Worm (Caenorhabditis elegans) whole organism, young adult: Measurements from ENCODE around the gene Y57A10A.31.

Source experiments
- B0261.1 ChIP-seq: sonication (generic microtip); optimal IDR thresholded peaks from 2 replicates; lab custom pipeline; 2016; ENCODE audit warnings: mild to moderate bottlenecking, missing genetic modification characterization, moderate library complexity, missing compliant biosample characterization
- F10E7.11 ChIP-seq: sonication (generic microtip); optimal IDR thresholded peaks from 2 replicates; lab custom pipeline; 2017; ENCODE audit warnings: mild to moderate bottlenecking, missing genetic modification characterization, moderate library complexity, missing compliant biosample characterization
- F22D6.2 ChIP-seq: sonication (generic microtip); optimal IDR thresholded peaks from 2 replicates; lab custom pipeline; 2016; ENCODE audit warnings: mild to moderate bottlenecking, missing genetic modification characterization, missing compliant biosample characterization
- F49E8.2 ChIP-seq: sonication (generic microtip); optimal IDR thresholded peaks from 3 replicates; lab custom pipeline; 2017; ENCODE audit warnings: missing genetic modification characterization, mild to moderate bottlenecking, missing compliant biosample characterization, antibody characterized with exemption, moderate library complexity; ENCODE audit not compliant: insufficient read depth
- K12H6.12 ChIP-seq: fragments of 200-800 bp; sonication (Bioruptor generic); optimal IDR thresholded peaks from 2 replicates; lab custom pipeline; 2018; ENCODE audit warnings: mild to moderate bottlenecking, missing genetic modification characterization, missing compliant biosample characterization
- Y53F4B.3 ChIP-seq: fragments of 200-800 bp; sonication (Bioruptor generic); IDR thresholded peaks from 2 replicates; pipeline ENCODE4 v1.3.6; 2022; ENCODE audit warnings: missing genetic modification reagents, missing genetic modification characterization, missing compliant biosample characterization
- Y79H2A.3 ChIP-seq: fragments of 200-800 bp; sonication (Bioruptor generic); conservative IDR thresholded peaks from 2 replicates; pipeline ENCODE4 v1.3.6; 2022; ENCODE audit warnings: missing genetic modification reagents, missing genetic modification characterization, missing compliant biosample characterization
- aptf-2 ChIP-seq: fragments of 200-800 bp; sonication (Bioruptor generic); conservative IDR thresholded peaks from 2 replicates; pipeline ENCODE4 v1.3.6; 2022; ENCODE audit warnings: missing genetic modification reagents, missing genetic modification characterization, missing compliant biosample characterization
- bed-2 ChIP-seq: fragments of 200-800 bp; sonication (Bioruptor generic); IDR thresholded peaks from 2 replicates; pipeline ENCODE4 v1.3.6; 2022; ENCODE audit warnings: missing genetic modification reagents, missing genetic modification characterization, missing compliant biosample characterization
- ceh-58 ChIP-seq: fragments of 200-800 bp; sonication (Bioruptor generic); IDR thresholded peaks from 2 replicates; pipeline ENCODE4 v1.3.6; 2022; ENCODE audit warnings: missing genetic modification characterization, missing compliant biosample characterization
- dpl-1 ChIP-seq: fragments of 150-350 bp; optimal IDR thresholded peaks from 2 replicates; lab custom pipeline; 2014; ENCODE audit warnings: missing biosample characterization, missing genetic modification reagents, missing genetic modification characterization
- egrh-3 ChIP-seq: fragments of 200-800 bp; sonication (Bioruptor generic); IDR thresholded peaks from 2 replicates; pipeline ENCODE4 v1.3.6; 2022; ENCODE audit warnings: missing genetic modification reagents, missing genetic modification characterization, missing compliant biosample characterization
- ets-4 ChIP-seq: fragments of 200-800 bp; sonication (Bioruptor generic); optimal IDR thresholded peaks from 2 replicates; lab custom pipeline; 2018; ENCODE audit warnings: mild to moderate bottlenecking, missing genetic modification characterization, missing compliant biosample characterization
- him-1 ChIP-seq: sonication (generic microtip); optimal IDR thresholded peaks from 2 replicates; lab custom pipeline; 2016; ENCODE audit warnings: missing genotype, missing genetic modification reagents, missing genetic modification characterization, missing compliant biosample characterization
- hlh-26 ChIP-seq: fragments of 200-800 bp; sonication (Bioruptor generic); conservative IDR thresholded peaks from 2 replicates; pipeline ENCODE4 v1.3.6; 2022; ENCODE audit warnings: missing genetic modification reagents, missing genetic modification characterization, missing compliant biosample characterization
- hmg-20 ChIP-seq: fragments of 200-800 bp; sonication (Bioruptor generic); IDR thresholded peaks from 2 replicates; pipeline ENCODE4 v1.3.6; 2022; ENCODE audit warnings: missing genetic modification reagents, missing genetic modification characterization, missing compliant biosample characterization
- let-607 ChIP-seq, 2 experiments: fragments of 200-800 bp in 1 of 2; sonication (Bioruptor generic) in 1 of 2; sonication (generic microtip) in 1 of 2; optimal IDR thresholded peaks; 2 replicates each; lab custom pipeline; 2016 to 2018; ENCODE audit warnings: mild to moderate bottlenecking in 2 of 2, missing compliant biosample characterization in 2 of 2, missing genetic modification characterization in 2 of 2, moderate library complexity in 2 of 2, missing genotype in 1 of 2
- lin-40 ChIP-seq: sonication (generic microtip); optimal IDR thresholded peaks from 2 replicates; lab custom pipeline; 2016; ENCODE audit warnings: missing genetic modification characterization, mild to moderate bottlenecking, missing compliant biosample characterization, missing genotype, missing genetic modification reagents
- lin-54 ChIP-seq: fragments of 200-800 bp; sonication (Bioruptor generic); optimal IDR thresholded peaks from 2 replicates; lab custom pipeline; 2018; ENCODE audit warnings: mild to moderate bottlenecking, missing genetic modification characterization, missing compliant biosample characterization
- lir-1 ChIP-seq: fragments of 200-800 bp; sonication (Bioruptor generic); conservative IDR thresholded peaks from 2 replicates; pipeline ENCODE4 v1.3.6; 2022; ENCODE audit warnings: missing genetic modification reagents, missing genetic modification characterization, missing compliant biosample characterization
- lsl-1 ChIP-seq: fragments of 200-800 bp; sonication (Bioruptor generic); optimal IDR thresholded peaks from 2 replicates; lab custom pipeline; 2018; ENCODE audit warnings: mild to moderate bottlenecking, missing genetic modification characterization, moderate library complexity, missing compliant biosample characterization
- lsy-27 ChIP-seq: sonication (generic microtip); optimal IDR thresholded peaks from 2 replicates; lab custom pipeline; 2017; ENCODE audit warnings: missing genetic modification characterization, mild to moderate bottlenecking, missing compliant biosample characterization, antibody characterized with exemption, missing genotype, borderline replicate concordance; ENCODE audit not compliant: insufficient read depth
- madf-8 ChIP-seq: fragments of 200-800 bp; sonication (Bioruptor generic); conservative IDR thresholded peaks from 2 replicates; pipeline ENCODE4 v1.3.6; 2022; ENCODE audit warnings: missing genetic modification reagents, missing genetic modification characterization, missing compliant biosample characterization
- mel-28 ChIP-seq: sonication (generic microtip); optimal IDR thresholded peaks from 2 replicates; lab custom pipeline; 2016; ENCODE audit warnings: borderline replicate concordance, mild to moderate bottlenecking, missing genetic modification characterization, missing compliant biosample characterization
- mxl-1 ChIP-seq: sonication (generic microtip); optimal IDR thresholded peaks from 2 replicates; lab custom pipeline; 2016; ENCODE audit warnings: missing genetic modification characterization, missing compliant biosample characterization
- nhr-27 ChIP-seq: fragments of 200-800 bp; sonication (Bioruptor generic); optimal IDR thresholded peaks from 2 replicates; lab custom pipeline; 2018; ENCODE audit warnings: mild to moderate bottlenecking, missing genetic modification characterization, moderate library complexity, missing compliant biosample characterization
- pbrm-1 ChIP-seq: fragments of 200-800 bp; sonication (Bioruptor generic); IDR thresholded peaks from 2 replicates; pipeline ENCODE4 v1.3.6; 2022; ENCODE audit warnings: missing genetic modification reagents, missing genetic modification characterization, missing compliant biosample characterization
- rec-8 ChIP-seq, 2 experiments: sonication (generic microtip); optimal IDR thresholded peaks; 2 replicates each; lab custom pipeline; 2016; ENCODE audit warnings: mild to moderate bottlenecking in 2 of 2, missing genetic modification characterization in 2 of 2, missing genetic modification reagents in 2 of 2, missing genotype in 2 of 2, missing biosample characterization in 1 of 2, missing compliant biosample characterization in 1 of 2, moderate library complexity in 1 of 2
- snpc-3.4 ChIP-seq: sonication (generic microtip); optimal IDR thresholded peaks from 2 replicates; lab custom pipeline; 2017; ENCODE audit warnings: missing genetic modification characterization, mild to moderate bottlenecking, missing compliant biosample characterization, antibody characterized with exemption, moderate library complexity, missing genotype, missing genetic modification reagents
- somi-1 ChIP-seq: fragments of 200-800 bp; sonication (Bioruptor generic); optimal IDR thresholded peaks from 2 replicates; lab custom pipeline; 2018; ENCODE audit warnings: mild to moderate bottlenecking, missing genetic modification characterization, missing compliant biosample characterization
- tbx-9 ChIP-seq: sonication (generic microtip); optimal IDR thresholded peaks from 2 replicates; lab custom pipeline; 2016; ENCODE audit warnings: borderline replicate concordance, missing genetic modification characterization, inconsistent platforms, missing compliant biosample characterization
- ztf-25 ChIP-seq: fragments of 200-800 bp; sonication (Bioruptor generic); IDR thresholded peaks from 2 replicates; pipeline ENCODE4 v1.3.6; 2022; ENCODE audit warnings: missing genetic modification reagents, missing genetic modification characterization, missing compliant biosample characterization

Gene Y57A10A.31

DNA sequence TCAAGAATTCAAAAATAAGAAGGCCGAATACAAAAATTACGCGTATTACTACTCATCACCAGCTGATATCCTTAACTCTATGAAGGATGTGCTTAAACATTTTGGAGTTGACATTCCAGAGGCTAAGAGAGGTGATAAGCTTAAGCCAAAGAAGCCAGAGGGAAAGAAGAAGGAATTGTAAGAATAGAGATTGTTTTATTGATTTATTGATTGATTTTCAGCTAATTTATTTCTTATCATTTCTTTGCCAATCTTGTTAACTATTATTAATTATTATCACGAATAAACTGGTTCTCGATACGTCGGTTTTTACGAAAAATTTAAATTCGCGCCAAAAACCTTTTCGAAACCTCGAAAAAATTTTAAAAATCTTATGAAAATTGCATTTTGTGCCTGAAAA lies 47.4 kb upstream of the Y57A10A.31 start:
- TF ChIP-seq madf-8 (GFP tag; lab: Robert Waterston, UW) (no peak), let-607 (tag; optimal IDR thresholded peaks at IDR 0.05; lab: Kevin White, UChicago) (no peak), B0261.1 (tag; lab: Kevin White, UChicago) (no peak), aptf-2 (GFP tag; lab: Robert Waterston, UW) (no peak), Y79H2A.3 (GFP tag; lab: Robert Waterston, UW) (no peak), mxl-1 (tag; lab: Kevin White, UChicago) (no peak)
- TF ChIP-seq, all 124 proteins: peak for 0

DNA sequence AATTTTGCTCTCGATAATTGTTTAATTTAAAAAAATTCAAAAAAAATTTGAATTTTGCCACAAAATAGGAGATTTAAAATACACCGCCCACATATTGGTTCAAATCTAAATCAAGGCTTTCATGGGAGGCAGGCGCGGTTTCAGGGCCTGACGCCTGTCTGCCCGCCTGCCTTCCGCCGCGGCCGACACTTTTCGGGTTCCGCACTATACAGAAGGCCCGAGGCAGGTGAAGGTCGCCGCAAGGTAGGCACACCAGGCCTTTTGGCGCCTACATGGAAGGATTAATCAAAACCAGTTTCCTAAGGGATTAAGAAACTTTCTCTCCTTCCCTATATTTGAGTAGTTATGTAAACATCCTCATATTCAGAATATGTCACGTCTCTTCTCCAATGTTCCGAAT lies 46.6 kb upstream of the Y57A10A.31 start, which contains the start of gene Y57A10A.24:
Y57A10A.24 (plus strand) TSS at position 396 of the 400 bp plus-strand sequence.
- TF ChIP-seq pbrm-1 = no peak
- no peak for TF ChIP-seq lin-54 (GFP tag; lab: Kevin White, UChicago)
- TF ChIP-seq lir-1 (GFP tag; lab: Robert Waterston, UW) = no peak
- no peak for TF ChIP-seq ceh-58 (GFP tag; lab: Robert Waterston, UW)
- TF ChIP-seq him-1 (tag; lab: Kevin White, UChicago) = no peak
- no peak for TF ChIP-seq rec-8 (tag; optimal IDR thresholded peaks at IDR 0.05; lab: Kevin White, UChicago)
- TF ChIP-seq F22D6.2 (tag; lab: Kevin White, UChicago) = no peak
- TF ChIP-seq mel-28 = no peak
- TF ChIP-seq nhr-27 = peak; percentile 4
- TF ChIP-seq egrh-3 (GFP tag; lab: Robert Waterston, UW) = peak; percentile 36; the same call in 1 of the 2 replicates

ce11 chrII:12249042-12249441 lies 40.1 kb upstream of the Y57A10A.31 start, which contains the start of gene tag-276:
Gene tag-276, minus strand, starts transcription at chrII:12249142.
- TF ChIP-seq lsy-27 (tag; lab: Kevin White, UChicago) = no peak
- no peak for TF ChIP-seq lin-40 (tag; lab: Kevin White, UChicago)
- no peak for TF ChIP-seq tbx-9 (tag; lab: Kevin White, UChicago)
- TF ChIP-seq bed-2 (GFP tag; lab: Robert Waterston, UW) = no peak
- no peak for TF ChIP-seq snpc-3.4 (tag; lab: Kevin White, UChicago)
- TF ChIP-seq dpl-1 (GFP tag; lab: Kevin White, UChicago) = no peak
- no peak for TF ChIP-seq him-1 (tag; lab: Kevin White, UChicago)
- no peak for TF ChIP-seq ets-4 (GFP tag; lab: Kevin White, UChicago)

ce11 chrII:12255545-12256233 lies 33.5 kb upstream of the Y57A10A.31 start:
- TF ChIP-seq pbrm-1 (no peak), F10E7.11 (no peak), hlh-26 (no peak), somi-1 (GFP tag; lab: Kevin White, UChicago) (no peak), bed-2 (GFP tag; lab: Robert Waterston, UW) (no peak), lin-54 (GFP tag; lab: Kevin White, UChicago) (no peak), Y53F4B.3 (GFP tag; lab: Robert Waterston, UW) (no peak), lsl-1 (GFP tag; lab: Kevin White, UChicago) (no peak), K12H6.12 (tag; lab: Kevin White, UChicago) (no peak), ztf-25 (no peak), F49E8.2 (tag; lab: Kevin White, UChicago) (no peak), tbx-9 (tag; lab: Kevin White, UChicago) (no peak), hmg-20 (GFP tag; lab: Robert Waterston, UW) (no peak)
